Worm (Caenorhabditis elegans) whole organism, L1 larva: ENCODE measurements around the gene sut-1.

Experiments
- aha-1 ChIP-seq: fragments of 150-350 bp; optimal IDR thresholded peaks from 2 replicates; lab custom pipeline; 2014; ENCODE audit warnings: missing biosample characterization, missing genetic modification characterization
- blmp-1 ChIP-seq: fragments of 150-350 bp; optimal IDR thresholded peaks from 2 replicates; lab custom pipeline; 2014; ENCODE audit warnings: missing biosample characterization, missing genetic modification characterization
- ceh-63 ChIP-seq: fragments of 200-800 bp; sonication (Bioruptor generic); optimal IDR thresholded peaks from 2 replicates; lab custom pipeline; 2018; ENCODE audit warnings: mild to moderate bottlenecking, missing genetic modification characterization, missing compliant biosample characterization
- ceh-90 ChIP-seq: sonication (generic microtip); optimal IDR thresholded peaks from 2 replicates; lab custom pipeline; 2016; ENCODE audit warnings: missing genetic modification characterization, missing compliant biosample characterization
- dpl-1 ChIP-seq, 3 experiments: fragments of 150-350 bp in 2 of 3; sonication (generic microtip) in 1 of 3; optimal IDR thresholded peaks; 2 replicates each; lab custom pipeline; 2014 to 2017; ENCODE audit warnings: missing biosample characterization in 3 of 3, missing genetic modification characterization in 3 of 3, missing genetic modification reagents in 3 of 3
- efl-1 ChIP-seq, 4 experiments: fragments of 150-350 bp; optimal IDR thresholded peaks in 3 of 4; peaks in 1 of 4; 1 replicate in 1 of 4; 2 replicates in 3 of 4; lab custom pipeline; 2014; ENCODE audit warnings: missing biosample characterization in 2 of 4, missing genetic modification characterization in 2 of 4, missing genetic modification reagents in 2 of 4
- elt-2 ChIP-seq: sonication (generic microtip); optimal IDR thresholded peaks from 2 replicates; lab custom pipeline; 2016; ENCODE audit warnings: missing genetic modification characterization, mild to moderate bottlenecking, inconsistent platforms, missing compliant biosample characterization, missing genetic modification reagents
- ets-5 ChIP-seq: fragments of 200-800 bp; sonication (Bioruptor generic); IDR thresholded peaks from 2 replicates; pipeline ENCODE4 v1.3.6; 2022; ENCODE audit warnings: missing genetic modification characterization, missing compliant biosample characterization
- fkh-4 ChIP-seq: sonication (generic microtip); optimal IDR thresholded peaks from 2 replicates; lab custom pipeline; 2016; ENCODE audit warnings: missing compliant biosample characterization, missing genetic modification characterization, borderline replicate concordance
- fkh-8 ChIP-seq: sonication (generic microtip); optimal IDR thresholded peaks from 2 replicates; lab custom pipeline; 2016; ENCODE audit warnings: mild to moderate bottlenecking, missing genetic modification characterization, missing compliant biosample characterization
- hlh-4 ChIP-seq: sonication (generic microtip); optimal IDR thresholded peaks from 2 replicates; lab custom pipeline; 2016; ENCODE audit warnings: mild to moderate bottlenecking, missing genetic modification characterization, missing compliant biosample characterization
- lin-13 ChIP-seq: fragments of 150-350 bp; optimal IDR thresholded peaks from 2 replicates; lab custom pipeline; 2014; ENCODE audit warnings: missing biosample characterization, missing genetic modification reagents, missing genetic modification characterization
- lin-14 ChIP-seq: fragments of 200-800 bp; sonication (Bioruptor generic); optimal IDR thresholded peaks from 2 replicates; lab custom pipeline; 2018; ENCODE audit warnings: mild to moderate bottlenecking, missing genetic modification characterization, moderate library complexity, missing compliant biosample characterization
- lin-39 ChIP-seq: fragments of 150-350 bp; optimal IDR thresholded peaks from 2 replicates; lab custom pipeline; 2014; ENCODE audit warnings: missing biosample characterization, missing genetic modification reagents, missing genetic modification characterization
- mdl-1 ChIP-seq, 2 experiments: fragments of 150-350 bp; optimal IDR thresholded peaks; 2 replicates each; lab custom pipeline; 2014 to 2017; ENCODE audit warnings: missing biosample characterization in 2 of 2, missing genetic modification characterization in 2 of 2, inconsistent platforms in 1 of 2
- mef-2 ChIP-seq: fragments of 150-350 bp; optimal IDR thresholded peaks from 2 replicates; lab custom pipeline; 2014; ENCODE audit warnings: missing biosample characterization, missing genetic modification characterization
- mep-1 ChIP-seq: fragments of 150-350 bp; optimal IDR thresholded peaks from 2 replicates; lab custom pipeline; 2014; ENCODE audit warnings: missing biosample characterization, missing genetic modification characterization
- nhr-12 ChIP-seq: sonication (generic microtip); optimal IDR thresholded peaks from 2 replicates; lab custom pipeline; 2017; ENCODE audit warnings: missing biosample characterization, missing genetic modification characterization
- nhr-19 ChIP-seq: fragments of 200-800 bp; sonication (Bioruptor generic); conservative IDR thresholded peaks from 2 replicates; pipeline ENCODE4 v1.3.6; 2022; ENCODE audit warnings: missing genetic modification characterization, missing compliant biosample characterization
- nhr-20 ChIP-seq: sonication (generic microtip); optimal IDR thresholded peaks from 2 replicates; lab custom pipeline; 2016; ENCODE audit warnings: mild to moderate bottlenecking, missing genetic modification characterization, missing compliant biosample characterization
- nhr-28 ChIP-seq: fragments of 150-350 bp; optimal IDR thresholded peaks from 2 replicates; lab custom pipeline; 2014; ENCODE audit warnings: missing biosample characterization, missing genetic modification characterization
- nhr-90 ChIP-seq: sonication (generic microtip); optimal IDR thresholded peaks from 2 replicates; lab custom pipeline; 2016; ENCODE audit warnings: mild to moderate bottlenecking, missing genetic modification characterization, missing compliant biosample characterization; ENCODE audit not compliant: poor library complexity
- pqm-1 ChIP-seq: sonication (generic microtip); optimal IDR thresholded peaks from 3 replicates; lab custom pipeline; 2017; ENCODE audit warnings: missing biosample characterization, missing genetic modification characterization
- rnt-1 ChIP-seq: sonication (generic microtip); optimal IDR thresholded peaks from 2 replicates; lab custom pipeline; 2016; ENCODE audit warnings: mild to moderate bottlenecking, missing genetic modification characterization, moderate library complexity, missing compliant biosample characterization
- sptf-1 ChIP-seq: fragments of 150-350 bp; optimal IDR thresholded peaks from 2 replicates; lab custom pipeline; 2014; ENCODE audit warnings: missing biosample characterization, missing genetic modification characterization
- sup-37 ChIP-seq: fragments of 200-800 bp; sonication (Bioruptor generic); optimal IDR thresholded peaks from 2 replicates; lab custom pipeline; 2018; ENCODE audit warnings: mild to moderate bottlenecking, missing genetic modification characterization, missing compliant biosample characterization
- tlp-1 ChIP-seq: fragments of 150-350 bp; optimal IDR thresholded peaks from 2 replicates; lab custom pipeline; 2014; ENCODE audit warnings: missing biosample characterization, missing genetic modification characterization
- unc-130 ChIP-seq: fragments of 150-350 bp; optimal IDR thresholded peaks from 2 replicates; lab custom pipeline; 2017; ENCODE audit warnings: missing biosample characterization, missing genetic modification characterization, inconsistent platforms
- unc-86 ChIP-seq: sonication (generic microtip); optimal IDR thresholded peaks from 2 replicates; lab custom pipeline; 2016; ENCODE audit warnings: missing genetic modification characterization, missing compliant biosample characterization
- vab-15 ChIP-seq: sonication (generic microtip); optimal IDR thresholded peaks from 2 replicates; lab custom pipeline; 2017; ENCODE audit warnings: missing genotype, mild to moderate bottlenecking, missing genetic modification characterization, missing compliant biosample characterization
- xbp-1 ChIP-seq: sonication (generic microtip); optimal IDR thresholded peaks from 2 replicates; lab custom pipeline; 2016; ENCODE audit warnings: missing genetic modification characterization, missing compliant biosample characterization
- zip-4 ChIP-seq: fragments of 200-800 bp; sonication (Bioruptor generic); optimal IDR thresholded peaks from 2 replicates; lab custom pipeline; 2018; ENCODE audit warnings: mild to moderate bottlenecking, missing genetic modification characterization, moderate library complexity, missing compliant biosample characterization
- ztf-11 ChIP-seq, 2 experiments: sonication (generic microtip); optimal IDR thresholded peaks; 2 replicates each; lab custom pipeline; 2016 to 2017; ENCODE audit warnings: missing genetic modification characterization in 2 of 2, missing biosample characterization in 1 of 2, missing compliant biosample characterization in 1 of 2

sut-1 gene

ce11 chrII:1123208-1123607 lies at the start of gene sut-1, which contains the start of gene eri-3:
TSS of gene sut-1 (minus strand) at chrII:1123265.
TSS of gene eri-3 (plus strand) at chrII:1123534.
- no peak for TF ChIP-seq aha-1 (tag; lab: Kevin White, UChicago)
- peak; percentile 1 for TF ChIP-seq mep-1 (tag; lab: Kevin White, UChicago)
- TF ChIP-seq unc-130 (tag; lab: Kevin White, UChicago) = no peak
- TF ChIP-seq lin-13 (GFP tag; lab: Kevin White, UChicago) = no peak
- TF ChIP-seq dpl-1 (GFP tag; optimal IDR thresholded peaks at IDR 0.05; lab: Kevin White, UChicago) = peak in 1 of 3 experiments; percentile 28
- TF ChIP-seq efl-1 (optimal IDR thresholded peaks at IDR 0.05; lab: Kevin White, UChicago) = peak in 1 of 2 experiments; percentile 8
- peak; percentile 38 to 82 for TF ChIP-seq efl-1 (GFP tag; optimal IDR thresholded peaks at IDR 0.05 in 1 of 2; lab: Kevin White, UChicago)
- no peak for TF ChIP-seq fkh-4 (tag; lab: Kevin White, UChicago)
- peak; percentile 52 for TF ChIP-seq rnt-1 (tag; lab: Kevin White, UChicago)
- peak; percentile 56 for TF ChIP-seq ceh-90 (tag; lab: Kevin White, UChicago)
- TF ChIP-seq, all 84 proteins: peak for 5

ce11 chrII:1172080-1172575 lies 49.1 kb upstream of the sut-1 start, which contains the start of gene dlhd-1:
TSS of gene dlhd-1 (minus strand) at chrII:1172130.
- TF ChIP-seq nhr-20 (tag; lab: Kevin White, UChicago) = peak; percentile 44
- peak; percentile 58 for TF ChIP-seq elt-2 (tag; lab: Kevin White, UChicago)
- TF ChIP-seq dpl-1 (GFP tag; optimal IDR thresholded peaks at IDR 0.05; lab: Kevin White, UChicago) = no peak
- TF ChIP-seq lin-39 (tag; lab: Kevin White, UChicago) = no peak

ce11 chrII:1170842-1171241 lies 47.8 kb upstream of the sut-1 start:
- TF ChIP-seq xbp-1 (tag; lab: Kevin White, UChicago) (no peak), lin-13 (GFP tag; lab: Kevin White, UChicago) (no peak), fkh-4 (tag; lab: Kevin White, UChicago) (no peak), fkh-8 (tag; lab: Kevin White, UChicago) (no peak), ztf-11 (tag; optimal IDR thresholded peaks at IDR 0.05; lab: Kevin White, UChicago) (no peak), unc-130 (tag; lab: Kevin White, UChicago) (no peak), hlh-4 (tag; lab: Kevin White, UChicago) (no peak), ets-5 (no peak), unc-86 (no peak)

ce11 chrII:1163275-1163674 lies 40.2 kb upstream of the sut-1 start, which contains the start of gene T23F4.2:
TSS of gene T23F4.2 (plus strand) at chrII:1163575.
- TF ChIP-seq zip-4 (GFP tag; lab: Kevin White, UChicago) = no peak

- no peak for TF ChIP-seq mef-2 (tag; lab: Kevin White, UChicago)
- TF ChIP-seq tlp-1 (tag; lab: Kevin White, UChicago) = no peak
- TF ChIP-seq sup-37 (GFP tag; lab: Kevin White, UChicago) = no peak
- TF ChIP-seq pqm-1 (tag; lab: Kevin White, UChicago) = no peak
- no peak for TF ChIP-seq ceh-90 (tag; lab: Kevin White, UChicago)
- TF ChIP-seq lin-14 (GFP tag; lab: Kevin White, UChicago) = no peak
- TF ChIP-seq sptf-1 (tag; lab: Kevin White, UChicago) = no peak
- no peak for TF ChIP-seq rnt-1 (tag; lab: Kevin White, UChicago)
- no peak for TF ChIP-seq mdl-1 (tag; optimal IDR thresholded peaks at IDR 0.05; lab: Kevin White, UChicago)
- no peak for TF ChIP-seq nhr-90
- no peak for TF ChIP-seq ceh-63
- no peak for TF ChIP-seq ztf-11 (tag; optimal IDR thresholded peaks at IDR 0.05; lab: Kevin White, UChicago)
- no peak for TF ChIP-seq blmp-1
- TF ChIP-seq nhr-20 (tag; lab: Kevin White, UChicago) = peak; percentile 4
- TF ChIP-seq nhr-12 (tag; lab: Kevin White, UChicago) = no peak
- TF ChIP-seq vab-15 (tag; lab: Kevin White, UChicago) = no peak
- TF ChIP-seq ets-5 = no peak
- TF ChIP-seq nhr-28 (tag; lab: Kevin White, UChicago) = no peak
- peak; percentile 92 for TF ChIP-seq elt-2 (tag; lab: Kevin White, UChicago)
- TF ChIP-seq efl-1 (optimal IDR thresholded peaks at IDR 0.05; lab: Kevin White, UChicago) = no peak
- peak in 1 of 2 experiments; percentile 76 for TF ChIP-seq efl-1 (GFP tag; optimal IDR thresholded peaks at IDR 0.05 in 1 of 2; lab: Kevin White, UChicago)
- TF ChIP-seq nhr-19 = no peak
These were observed 36.7 kb upstream of the sut-1 start for ce11 chrII:1159718-1160117.
